Worm (Caenorhabditis elegans) whole organism, early embryonic: Measurements from ENCODE around the gene chil-12.

Source experiments
- F13C5.2 ChIP-seq: sonication (generic microtip); optimal IDR thresholded peaks from 2 replicates; lab custom pipeline; 2017; ENCODE audit warnings: mild to moderate bottlenecking, missing genetic modification characterization, inconsistent platforms, missing compliant biosample characterization
- ama-1 ChIP-seq: fragments of 150-350 bp; optimal IDR thresholded peaks from 2 replicates; lab custom pipeline; 2014

DNA sequence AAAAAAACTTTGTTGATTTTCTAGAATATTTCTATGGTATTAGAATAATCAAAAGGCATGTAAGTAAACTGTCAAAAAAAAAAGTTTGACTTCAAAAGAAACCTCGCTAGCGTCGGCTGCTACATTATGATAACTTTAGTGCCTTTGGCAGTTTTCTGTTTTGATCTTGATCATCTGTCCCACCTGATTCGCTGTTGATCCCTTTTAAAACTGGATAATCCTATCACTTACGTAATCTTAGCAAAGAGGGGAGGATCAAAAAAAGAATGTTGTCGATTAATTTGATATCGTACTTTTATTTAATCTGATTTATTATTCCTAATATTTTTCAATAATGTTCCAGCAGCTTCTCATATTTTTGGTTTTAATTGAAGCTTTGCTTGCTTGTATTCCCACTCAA lies 18.5 kb downstream of the chil-12 start, which contains the start of gene M01B2.8:
- TF ChIP-seq ama-1 (lab: Kevin White, UChicago) (no peak), F13C5.2 (tag; lab: Kevin White, UChicago) (no peak)
